Fruit fly (Drosophila melanogaster) whole organism, wandering third instar larva: ENCODE data around the gene Tps1.

Source experiments
- Dif ChIP-seq: fragments of 200-275, 200-300 bp; sonication (Bioruptor generic); optimal IDR thresholded peaks from 2 replicates; lab custom pipeline; 2018; ENCODE audit warnings: missing biosample characterization, missing genetic modification characterization; ENCODE audit not compliant: partially characterized antibody
- Myc ChIP-seq: fragments of >200 bp; optimal IDR thresholded peaks from 2 replicates; lab custom pipeline; 2017
- OdsH ChIP-seq: fragments of 200-800 bp; sonication (Bioruptor generic); optimal IDR thresholded peaks from 2 replicates; lab custom pipeline; 2016; ENCODE audit warnings: missing biosample characterization, mild to moderate bottlenecking, missing genetic modification characterization
- br ChIP-seq: fragments of 200-800 bp; sonication (Bioruptor generic); optimal IDR thresholded peaks from 2 replicates; lab custom pipeline; 2016; ENCODE audit warnings: missing biosample characterization, missing genetic modification characterization
- foxo ChIP-seq, 2 experiments: fragments of 200-800 bp; sonication (Bioruptor generic); optimal IDR thresholded peaks; 2 replicates in 1 of 2; 3 replicates in 1 of 2; lab custom pipeline; 2016 to 2017; ENCODE audit warnings: missing biosample characterization in 2 of 2, missing genetic modification characterization in 2 of 2
- h ChIP-seq: fragments of 200-800 bp; sonication (Bioruptor generic); optimal IDR thresholded peaks from 3 replicates; lab custom pipeline; 2016; ENCODE audit warnings: missing biosample characterization, mild to moderate bottlenecking, missing genetic modification characterization
- lola ChIP-seq: fragments of >200 bp; optimal IDR thresholded peaks from 2 replicates; lab custom pipeline; 2017; ENCODE audit warnings: missing biosample characterization, missing genetic modification characterization
- rgr ChIP-seq: fragments of 200-800 bp; sonication (Bioruptor generic); optimal IDR thresholded peaks from 3 replicates; lab custom pipeline; 2016; ENCODE audit warnings: missing biosample characterization, mild to moderate bottlenecking, missing genetic modification characterization
- tai ChIP-seq: sonication (Bioruptor generic); optimal IDR thresholded peaks from 2 replicates; lab custom pipeline; 2016; ENCODE audit warnings: missing biosample characterization, missing genetic modification characterization

dm6 chr2L:4377747-4378146 is 10.4 kb upstream of the Tps1 start:
- no peak for TF ChIP-seq Myc (lab: Kevin White, UChicago)
- no peak for TF ChIP-seq br
- no peak for TF ChIP-seq h (GFP tag; lab: Kevin White, UChicago)
- TF ChIP-seq lola (GFP tag; lab: Kevin White, UChicago), result no peak
- no peak for TF ChIP-seq rgr (GFP tag; lab: Kevin White, UChicago)
- TF ChIP-seq foxo (GFP tag; optimal IDR thresholded peaks at IDR 0.05; lab: Kevin White, UChicago), result no peak
- TF ChIP-seq tai (GFP tag; lab: Kevin White, UChicago), result no peak
- no peak for TF ChIP-seq OdsH (GFP tag; lab: Kevin White, UChicago)
- TF ChIP-seq Dif (GFP tag; lab: Kevin White, UChicago), result no peak
